Worm (Caenorhabditis elegans) whole organism, L3 larva: ENCODE results near the gene enee-1.

Experiments
- nhr-77 ChIP-seq: fragments of 150-350 bp; optimal IDR thresholded peaks from 2 replicates; lab custom pipeline; 2014; ENCODE audit warnings: missing biosample characterization, missing genetic modification characterization
- pha-4 ChIP-seq: fragments of 150-350 bp; optimal IDR thresholded peaks from 2 replicates; lab custom pipeline; 2014; ENCODE audit warnings: missing biosample characterization, missing genetic modification reagents, missing genetic modification characterization

ce11 chrII:55204-55603 lies 30.7 kb downstream of the enee-1 start, which contains the start of gene tre-5:
- TF ChIP-seq nhr-77 (no peak), pha-4 (tag; lab: Kevin White, UChicago) (no peak)
